Fruit fly (Drosophila melanogaster): ENCODE data around the gene CG32486.

- TF ChIP-seq CG8765 (GFP tag; IDR thresholded peaks at IDR 0.05): no peak
- TF ChIP-seq zfh2 (GFP tag; optimal IDR thresholded peaks at IDR 0.05): no peak
- TF ChIP-seq gsb-n (tag; optimal IDR thresholded peaks at IDR 0.05): no peak
- TF ChIP-seq CG18262 (tag; optimal IDR thresholded peaks at IDR 0.05): no peak
- TF ChIP-seq bigmax (GFP tag; optimal IDR thresholded peaks at IDR 0.05): no peak
- TF ChIP-seq CG11696 (GFP tag; IDR thresholded peaks at IDR 0.05): no peak
- no peak for TF ChIP-seq CG14860 (GFP tag; IDR thresholded peaks at IDR 0.05; ENCODE audit: partially characterized antibody)
- no peak for TF ChIP-seq CTCF (GFP tag; optimal IDR thresholded peaks at IDR 0.05)
- TF ChIP-seq Ravus (GFP tag; IDR thresholded peaks at IDR 0.05): no peak
- TF ChIP-seq pfk (GFP tag; optimal IDR thresholded peaks at IDR 0.05): no peak
- no peak for TF ChIP-seq CG8281 (tag; optimal IDR thresholded peaks at IDR 0.05)
- TF ChIP-seq Dek (tag; optimal IDR thresholded peaks at IDR 0.05): no peak
- no peak for TF ChIP-seq CG11723 (GFP tag; optimal IDR thresholded peaks at IDR 0.05)
- TF ChIP-seq Trl (optimal IDR thresholded peaks at IDR 0.05): no peak
- TF ChIP-seq Trl (GFP tag; optimal IDR thresholded peaks at IDR 0.05): no peak
These were observed 43.7 kb upstream of the CG32486 start, which contains the start of gene CG45067 for dm6 chr3L:3114367-3114766.

Measured in whole organism, embryonic.